Worm (Caenorhabditis elegans) whole organism, mixed stage, embryonic: Measurements from ENCODE around the gene tbh-1.

Experiments
- ceh-39 ChIP-seq: fragments of 150-350 bp; optimal IDR thresholded peaks from 2 replicates; lab custom pipeline; 2014; ENCODE audit warnings: missing biosample characterization, missing genetic modification characterization
- ces-1 ChIP-seq: fragments of 150-350 bp; optimal IDR thresholded peaks from 2 replicates; lab custom pipeline; 2014; ENCODE audit warnings: missing biosample characterization, missing genetic modification reagents, missing genetic modification characterization
- elt-1 ChIP-seq: sonication (generic microtip); optimal IDR thresholded peaks from 2 replicates; lab custom pipeline; 2017; ENCODE audit warnings: missing genetic modification characterization, mild to moderate bottlenecking, missing compliant biosample characterization, antibody characterized with exemption, moderate library complexity, borderline replicate concordance; ENCODE audit not compliant: insufficient read depth
- lin-32 ChIP-seq: fragments of 200-800 bp; sonication (Bioruptor generic); optimal IDR thresholded peaks from 2 replicates; lab custom pipeline; 2018; ENCODE audit warnings: mild to moderate bottlenecking, missing genetic modification characterization, missing compliant biosample characterization
- nhr-12 ChIP-seq: fragments of 150-350 bp; optimal IDR thresholded peaks from 2 replicates; lab custom pipeline; 2014; ENCODE audit warnings: missing biosample characterization, missing genetic modification characterization
- nhr-76 ChIP-seq: sonication (generic microtip); optimal IDR thresholded peaks from 2 replicates; lab custom pipeline; 2017; ENCODE audit warnings: missing biosample characterization, missing genetic modification characterization
- snpc-4 ChIP-seq: fragments of 150-350 bp; optimal IDR thresholded peaks from 2 replicates; lab custom pipeline; 2014; ENCODE audit warnings: missing biosample characterization, missing genetic modification characterization

ce11 chrX:15537362-15537761 is 32.7 kb upstream of the tbh-1 start, which contains the start of the genes olrn-1 and C02C6.14:
- TF ChIP-seq snpc-4 (tag; lab: Kevin White, UChicago) (no peak), ces-1 (GFP tag; lab: Kevin White, UChicago) (no peak), nhr-76 (tag; lab: Kevin White, UChicago) (no peak), lin-32 (no peak), elt-1 (tag; lab: Kevin White, UChicago) (no peak), ceh-39 (tag; lab: Kevin White, UChicago) (no peak), nhr-12 (tag; lab: Kevin White, UChicago) (no peak)
